Worm (Caenorhabditis elegans): Measurements from ENCODE around the gene F10C2.4.

The F10C2.4 gene

DNA sequence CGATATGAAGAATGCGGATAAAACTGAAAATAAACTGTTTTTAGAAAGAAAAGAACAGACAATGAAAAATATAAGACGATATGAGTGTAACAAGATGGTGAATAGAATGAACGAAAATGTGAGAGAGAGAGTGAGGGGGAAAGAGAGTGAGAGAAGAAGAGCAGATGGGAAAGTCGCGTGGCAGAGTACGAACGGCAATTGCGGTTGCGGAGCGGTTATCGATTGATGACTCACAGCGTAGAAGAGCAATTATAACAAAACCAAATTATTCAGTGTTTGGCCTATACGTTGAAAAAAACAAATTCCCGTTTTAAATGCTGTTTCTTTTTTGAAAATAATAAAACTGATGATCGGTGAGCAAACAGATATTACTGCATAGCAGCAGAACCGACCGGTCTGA, 24.0 kb downstream of the F10C2.4 start, which contains the start of gene pqn-53:
TSS of gene pqn-53 (minus strand) at position 23 of the 400 bp plus-strand sequence.
- TF ChIP-seq ama-1 (optimal IDR thresholded peaks at IDR 0.05) (no peak), ceh-13 (GFP tag; optimal IDR thresholded peaks at IDR 0.05) (no peak), pes-1 (GFP tag; IDR thresholded peaks at IDR 0.05) (no peak), hmbx-1 (tag; optimal IDR thresholded peaks at IDR 0.05) (no peak), scrt-1 (GFP tag; IDR thresholded peaks at IDR 0.05) (no peak), hnd-1 (tag; optimal IDR thresholded peaks at IDR 0.05) (no peak)

- TF ChIP-seq hnd-1 (tag; optimal IDR thresholded peaks at IDR 0.05) (no peak), tra-4 (tag; optimal IDR thresholded peaks at IDR 0.05) (no peak), tbx-37 (GFP tag; conservative IDR thresholded peaks at IDR 0.05) (no peak), sea-1 (GFP tag; conservative IDR thresholded peaks at IDR 0.05) (no peak), hmg-4 (GFP tag; optimal IDR thresholded peaks at IDR 0.05) (no peak)
These were observed 24.5 kb downstream of the F10C2.4 start for ce11 chrV:12065859-12066258.

DNA sequence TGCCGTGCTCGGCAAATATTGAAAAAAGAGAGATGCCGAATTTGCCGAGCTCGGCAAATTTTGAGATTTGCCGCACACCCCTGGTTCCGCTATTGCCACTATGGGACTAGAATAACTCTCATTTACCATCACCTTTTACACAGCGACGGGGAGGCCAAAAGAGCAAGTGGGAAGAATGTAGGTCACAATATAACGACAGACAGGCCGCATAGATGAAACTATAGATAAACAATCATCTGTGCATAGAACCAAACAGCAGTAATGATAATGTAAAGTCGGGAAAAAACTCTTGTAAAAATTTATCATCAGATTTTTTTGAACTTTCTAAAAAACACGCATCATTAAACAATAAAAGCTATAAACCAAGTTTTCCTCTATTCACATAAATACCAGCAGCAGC, 27.1 kb downstream of the F10C2.4 start, which contains the start of gene kmo-2:
TSS of gene kmo-2 (minus strand) at position 101 of the 400 bp plus-strand sequence.
- TF ChIP-seq pes-1 (GFP tag; IDR thresholded peaks at IDR 0.05) (no peak), ama-1 (optimal IDR thresholded peaks at IDR 0.05) (no peak), ceh-13 (GFP tag; optimal IDR thresholded peaks at IDR 0.05) (no peak), tra-4 (tag; optimal IDR thresholded peaks at IDR 0.05) (no peak), ceh-36 (tag; optimal IDR thresholded peaks at IDR 0.05) (no peak), scrt-1 (GFP tag; IDR thresholded peaks at IDR 0.05) (no peak), flt-1 (GFP tag; IDR thresholded peaks at IDR 0.05) (no peak), hmbx-1 (tag; optimal IDR thresholded peaks at IDR 0.05) (no peak), F13C5.2 (tag; optimal IDR thresholded peaks at IDR 0.05) (no peak), aly-1 (tag; optimal IDR thresholded peaks at IDR 0.05) (no peak), hmg-4 (GFP tag; optimal IDR thresholded peaks at IDR 0.05) (no peak), B0310.2 (tag; optimal IDR thresholded peaks at IDR 0.05) (no peak), hnd-1 (tag; optimal IDR thresholded peaks at IDR 0.05) (no peak), tbx-37 (GFP tag; conservative IDR thresholded peaks at IDR 0.05) (no peak), tbx-11 (GFP tag; IDR thresholded peaks at IDR 0.05) (no peak)

DNA sequence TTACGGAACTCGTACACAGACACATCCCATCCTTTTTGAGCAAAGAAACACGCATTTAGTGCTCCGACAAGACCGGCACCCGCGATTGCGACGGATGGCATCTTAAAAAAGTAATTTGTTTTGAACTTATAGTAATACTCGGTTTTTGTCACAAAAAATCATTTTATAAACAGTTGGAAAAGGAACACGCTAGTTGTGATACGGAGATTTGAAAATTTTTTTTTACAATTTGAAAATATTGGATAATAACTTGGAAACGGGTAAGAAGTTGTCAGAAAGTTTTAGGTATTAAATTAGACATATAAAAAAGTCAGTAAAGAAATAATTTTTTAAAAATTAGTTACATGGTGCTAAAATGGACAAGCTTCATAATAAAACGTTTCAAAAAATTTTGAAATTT, 29.1 kb downstream of the F10C2.4 start, which contains the start of gene kmo-1:
TSS of gene kmo-1 (minus strand) at position 101 of the 400 bp plus-strand sequence.
- no peak for TF ChIP-seq ets-7 (tag; optimal IDR thresholded peaks at IDR 0.05)
- TF ChIP-seq tbx-11 (GFP tag; IDR thresholded peaks at IDR 0.05), result no peak
- no peak for TF ChIP-seq ceh-36 (tag; optimal IDR thresholded peaks at IDR 0.05)
- no peak for TF ChIP-seq hmbx-1 (tag; optimal IDR thresholded peaks at IDR 0.05)
- no peak for TF ChIP-seq B0310.2 (tag; optimal IDR thresholded peaks at IDR 0.05)
- TF ChIP-seq aly-1 (tag; optimal IDR thresholded peaks at IDR 0.05), result no peak
- no peak for TF ChIP-seq ama-1 (optimal IDR thresholded peaks at IDR 0.05)
- no peak for TF ChIP-seq tra-4 (tag; optimal IDR thresholded peaks at IDR 0.05)
- TF ChIP-seq ceh-13 (GFP tag; optimal IDR thresholded peaks at IDR 0.05), result no peak

ce11 chrV:12071483-12071882, 30.1 kb downstream of the F10C2.4 start:
- no peak for TF ChIP-seq tra-4 (tag; optimal IDR thresholded peaks at IDR 0.05)
- no peak for TF ChIP-seq ceh-13 (GFP tag; optimal IDR thresholded peaks at IDR 0.05)
- TF ChIP-seq ceh-36 (tag; optimal IDR thresholded peaks at IDR 0.05), result no peak
- TF ChIP-seq tbx-37 (GFP tag; conservative IDR thresholded peaks at IDR 0.05), result no peak
- TF ChIP-seq hmg-4 (GFP tag; optimal IDR thresholded peaks at IDR 0.05), result no peak
- no peak for TF ChIP-seq pes-1 (GFP tag; IDR thresholded peaks at IDR 0.05)
- TF ChIP-seq hnd-1 (tag; optimal IDR thresholded peaks at IDR 0.05), result no peak
- TF ChIP-seq sea-1 (GFP tag; conservative IDR thresholded peaks at IDR 0.05), result no peak
- TF ChIP-seq flt-1 (GFP tag; IDR thresholded peaks at IDR 0.05), result no peak
- no peak for TF ChIP-seq scrt-1 (GFP tag; IDR thresholded peaks at IDR 0.05)

DNA sequence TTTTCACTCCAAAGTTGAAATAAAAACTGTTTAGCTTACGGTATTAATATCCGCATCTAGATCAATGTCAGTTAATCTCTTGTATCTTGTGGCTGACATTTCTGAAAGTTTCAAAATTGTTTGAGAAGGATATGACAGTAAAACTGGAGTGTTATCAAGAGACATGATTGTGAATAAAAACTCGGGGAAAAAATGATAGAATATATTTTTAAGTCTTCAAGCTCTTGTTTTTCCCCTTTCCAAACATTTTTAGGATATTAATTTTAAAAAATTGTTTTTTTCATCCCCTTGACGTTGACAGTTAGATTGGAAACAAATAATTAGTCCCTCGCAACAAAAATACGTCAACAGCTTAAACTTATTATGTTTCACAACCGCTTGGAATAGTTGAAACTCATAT, 33.5 kb downstream of the F10C2.4 start, which contains the start of gene R07B7.6:
TSS of gene R07B7.6 (minus strand) at position 101 of the 400 bp plus-strand sequence.
- no peak for TF ChIP-seq tbx-11 (GFP tag; IDR thresholded peaks at IDR 0.05)
- TF ChIP-seq sea-1 (GFP tag; conservative IDR thresholded peaks at IDR 0.05), result no peak
- no peak for TF ChIP-seq ceh-36 (tag; optimal IDR thresholded peaks at IDR 0.05)
- TF ChIP-seq B0310.2 (tag; optimal IDR thresholded peaks at IDR 0.05), result no peak
- no peak for TF ChIP-seq ceh-13 (GFP tag; optimal IDR thresholded peaks at IDR 0.05)
- no peak for TF ChIP-seq tra-4 (tag; optimal IDR thresholded peaks at IDR 0.05)
- no peak for TF ChIP-seq hnd-1 (tag; optimal IDR thresholded peaks at IDR 0.05)
- TF ChIP-seq aly-1 (tag; optimal IDR thresholded peaks at IDR 0.05), result no peak
- TF ChIP-seq pes-1 (GFP tag; IDR thresholded peaks at IDR 0.05), result no peak
- no peak for TF ChIP-seq hmg-4 (GFP tag; optimal IDR thresholded peaks at IDR 0.05)
- no peak for TF ChIP-seq F13C5.2 (tag; optimal IDR thresholded peaks at IDR 0.05)
- TF ChIP-seq ets-7 (tag; optimal IDR thresholded peaks at IDR 0.05), result no peak
- TF ChIP-seq scrt-1 (GFP tag; IDR thresholded peaks at IDR 0.05), result no peak
- no peak for TF ChIP-seq tbx-37 (GFP tag; conservative IDR thresholded peaks at IDR 0.05)
- TF ChIP-seq flt-1 (GFP tag; IDR thresholded peaks at IDR 0.05), result no peak
- TF ChIP-seq hmbx-1 (tag; optimal IDR thresholded peaks at IDR 0.05), result no peak
- no peak for TF ChIP-seq ama-1 (optimal IDR thresholded peaks at IDR 0.05)

ce11 chrV:12075983-12076382, 34.6 kb downstream of the F10C2.4 start:
- TF ChIP-seq pes-1 (GFP tag; IDR thresholded peaks at IDR 0.05) (no peak), B0310.2 (tag; optimal IDR thresholded peaks at IDR 0.05) (no peak), sea-1 (GFP tag; conservative IDR thresholded peaks at IDR 0.05) (no peak), tbx-11 (GFP tag; IDR thresholded peaks at IDR 0.05) (no peak), hnd-1 (tag; optimal IDR thresholded peaks at IDR 0.05) (no peak), scrt-1 (GFP tag; IDR thresholded peaks at IDR 0.05) (no peak), hmg-4 (GFP tag; optimal IDR thresholded peaks at IDR 0.05) (no peak), ceh-13 (GFP tag; optimal IDR thresholded peaks at IDR 0.05) (no peak), F13C5.2 (tag; optimal IDR thresholded peaks at IDR 0.05) (no peak), ceh-36 (tag; optimal IDR thresholded peaks at IDR 0.05) (no peak), hmbx-1 (tag; optimal IDR thresholded peaks at IDR 0.05) (no peak), ets-7 (tag; optimal IDR thresholded peaks at IDR 0.05) (no peak), tra-4 (tag; optimal IDR thresholded peaks at IDR 0.05) (no peak), ama-1 (optimal IDR thresholded peaks at IDR 0.05) (no peak), tbx-37 (GFP tag; conservative IDR thresholded peaks at IDR 0.05) (no peak), flt-1 (GFP tag; IDR thresholded peaks at IDR 0.05) (no peak), aly-1 (tag; optimal IDR thresholded peaks at IDR 0.05) (no peak)
